Worm (Caenorhabditis elegans): ENCODE data around the gene F01D5.6.
A peak's percentile ranks its signal among the peaks of the same experiment; 100 is the strongest.
"Not testable (repeated sequence)": the region's sequence is repeated elsewhere in the genome, so short reads cannot be mapped to it uniquely, and the experiment has no call there.

The F01D5.6 gene

ce11 chrII:14018192-14018591 is 11.9 kb downstream of the F01D5.6 start (continued):
- no peak for TF ChIP-seq mdl-1 (tag; optimal IDR thresholded peaks at IDR 0.05)
- TF ChIP-seq nhr-43 (tag; optimal IDR thresholded peaks at IDR 0.05; ENCODE audit: poor library complexity, severe bottlenecking): peak; percentile 79
- TF ChIP-seq egl-5 (tag; optimal IDR thresholded peaks at IDR 0.05): no peak
- TF ChIP-seq R02D3.7 (tag; optimal IDR thresholded peaks at IDR 0.05): peak; percentile 41
- TF ChIP-seq unc-39 (tag; optimal IDR thresholded peaks at IDR 0.05): no peak
- no peak for TF ChIP-seq ceh-16 (tag; optimal IDR thresholded peaks at IDR 0.05)
- no peak for TF ChIP-seq nhr-28 (tag; optimal IDR thresholded peaks at IDR 0.05)

- TF ChIP-seq nhr-76 (tag; optimal IDR thresholded peaks at IDR 0.05): no peak
- TF ChIP-seq ceh-28 (tag; optimal IDR thresholded peaks at IDR 0.05): peak; percentile 83
These were observed 12.6 kb downstream of the F01D5.6 start for ce11 chrII:14018887-14019286.

ce11 chrII:14021230-14021629 is 14.9 kb downstream of the F01D5.6 start, which contains the start of gene F01D5.10:
Gene F01D5.10, minus strand, starts transcription at chrII:14021330.
- TF ChIP-seq ceh-9, mdl-1, egl-27 (tag; optimal IDR thresholded peaks at IDR 0.05): not testable (repeated sequence)

- TF ChIP-seq zag-1 (tag; optimal IDR thresholded peaks at IDR 0.05) (no peak), jun-1 (tag; optimal IDR thresholded peaks at IDR 0.05) (no peak), nhr-43 (tag; optimal IDR thresholded peaks at IDR 0.05; ENCODE audit: poor library complexity, severe bottlenecking) (peak; percentile 6), elt-1 (tag; optimal IDR thresholded peaks at IDR 0.05) (no peak), ceh-28 (tag; optimal IDR thresholded peaks at IDR 0.05) (no peak), elt-2 (tag; optimal IDR thresholded peaks at IDR 0.05) (peak; percentile 10)
These were observed 26.4 kb downstream of the F01D5.6 start for ce11 chrII:14032705-14033104.

- TF ChIP-seq lin-39 (tag; optimal IDR thresholded peaks at IDR 0.05): no peak
- TF ChIP-seq zag-1 (tag; optimal IDR thresholded peaks at IDR 0.05): no peak
- no peak for TF ChIP-seq ama-1 (optimal IDR thresholded peaks at IDR 0.05)
- TF ChIP-seq sea-2 (GFP tag; optimal IDR thresholded peaks at IDR 0.05): no peak
- no peak for TF ChIP-seq ztf-4 (tag; optimal IDR thresholded peaks at IDR 0.05)
- no peak for TF ChIP-seq daf-12 (tag; optimal IDR thresholded peaks at IDR 0.05)
- TF ChIP-seq eor-1 (tag; optimal IDR thresholded peaks at IDR 0.05): no peak
- no peak for TF ChIP-seq skn-1 (tag; optimal IDR thresholded peaks at IDR 0.05)
- no peak for TF ChIP-seq nhr-11 (tag; optimal IDR thresholded peaks at IDR 0.05)
These were observed 28.2 kb downstream of the F01D5.6 start for ce11 chrII:14034559-14034958.

- TF ChIP-seq tbx-2 (tag; optimal IDR thresholded peaks at IDR 0.05): no peak
- TF ChIP-seq lin-15B (tag; optimal IDR thresholded peaks at IDR 0.05): no peak
- TF ChIP-seq nhr-25 (tag; optimal IDR thresholded peaks at IDR 0.05): no peak
- TF ChIP-seq nfya-1 (tag; optimal IDR thresholded peaks at IDR 0.05; ENCODE audit: insufficient read depth): peak; percentile 61
- TF ChIP-seq snpc-4 (tag; optimal IDR thresholded peaks at IDR 0.05): no peak
- TF ChIP-seq nhr-237 (tag; optimal IDR thresholded peaks at IDR 0.05): no peak
- TF ChIP-seq lin-39 (tag; optimal IDR thresholded peaks at IDR 0.05): peak; percentile 83
- TF ChIP-seq zag-1 (tag; optimal IDR thresholded peaks at IDR 0.05): no peak
- TF ChIP-seq nhr-12 (tag; optimal IDR thresholded peaks at IDR 0.05): no peak
- TF ChIP-seq jun-1 (tag; optimal IDR thresholded peaks at IDR 0.05): no peak
- TF ChIP-seq hmg-11 (tag; optimal IDR thresholded peaks at IDR 0.05): peak; percentile 10
- peak; percentile 83 for TF ChIP-seq fkh-10 (GFP tag; optimal IDR thresholded peaks at IDR 0.05)
- TF ChIP-seq pqm-1 (tag; optimal IDR thresholded peaks at IDR 0.05): no peak
These were observed 30.6 kb downstream of the F01D5.6 start for ce11 chrII:14036724-14037483.
